Worm (Caenorhabditis elegans) whole organism, L4 larva: ENCODE results near the gene F21D5.7.

Source experiments
- lin-15B ChIP-seq: fragments of 150-350 bp; sonication (generic microtip); optimal IDR thresholded peaks from 3 replicates; lab custom pipeline; 2014; ENCODE audit warnings: missing biosample characterization, missing genetic modification characterization
- lin-39 ChIP-seq: fragments of 150-350 bp; optimal IDR thresholded peaks from 2 replicates; lab custom pipeline; 2014; ENCODE audit warnings: missing biosample characterization, missing genetic modification reagents, missing genetic modification characterization
- nhr-10 ChIP-seq: fragments of 150-350 bp; optimal IDR thresholded peaks from 2 replicates; lab custom pipeline; 2014; ENCODE audit warnings: missing biosample characterization, missing genetic modification characterization
- nhr-237 ChIP-seq: sonication (generic microtip); optimal IDR thresholded peaks from 2 replicates; lab custom pipeline; 2017; ENCODE audit warnings: missing biosample characterization, missing genetic modification characterization
- nhr-76 ChIP-seq: fragments of 150-350 bp; optimal IDR thresholded peaks from 2 replicates; lab custom pipeline; 2014; ENCODE audit warnings: missing biosample characterization, missing genetic modification characterization
- tra-1 ChIP-seq: fragments of 200-800 bp; sonication (Bioruptor generic); IDR thresholded peaks from 2 replicates; pipeline ENCODE4 v1.3.6; 2022; ENCODE audit warnings: missing genetic modification reagents, missing genetic modification characterization, missing compliant biosample characterization
- unc-130 ChIP-seq: sonication (generic microtip); optimal IDR thresholded peaks from 2 replicates; lab custom pipeline; 2016; ENCODE audit warnings: missing genetic modification reagents, missing genetic modification characterization, missing compliant biosample characterization

ce11 chrIV:8739294-8739693 is 4.2 kb downstream of the F21D5.7 start, which contains the start of gene F21D5.5:
- TF ChIP-seq unc-130 (GFP tag; lab: Kevin White, UChicago), result no peak
- TF ChIP-seq lin-39 (tag; lab: Kevin White, UChicago), result no peak
- no peak for TF ChIP-seq nhr-10 (tag; lab: Kevin White, UChicago)
- TF ChIP-seq lin-15B (tag; lab: Kevin White, UChicago), result no peak
- TF ChIP-seq tra-1 (GFP tag; lab: Robert Waterston, UW), result no peak
- no peak for TF ChIP-seq nhr-237
- no peak for TF ChIP-seq nhr-76 (tag; lab: Kevin White, UChicago)
